Worm (Caenorhabditis elegans): ENCODE results near the gene pole-4.

DNA sequence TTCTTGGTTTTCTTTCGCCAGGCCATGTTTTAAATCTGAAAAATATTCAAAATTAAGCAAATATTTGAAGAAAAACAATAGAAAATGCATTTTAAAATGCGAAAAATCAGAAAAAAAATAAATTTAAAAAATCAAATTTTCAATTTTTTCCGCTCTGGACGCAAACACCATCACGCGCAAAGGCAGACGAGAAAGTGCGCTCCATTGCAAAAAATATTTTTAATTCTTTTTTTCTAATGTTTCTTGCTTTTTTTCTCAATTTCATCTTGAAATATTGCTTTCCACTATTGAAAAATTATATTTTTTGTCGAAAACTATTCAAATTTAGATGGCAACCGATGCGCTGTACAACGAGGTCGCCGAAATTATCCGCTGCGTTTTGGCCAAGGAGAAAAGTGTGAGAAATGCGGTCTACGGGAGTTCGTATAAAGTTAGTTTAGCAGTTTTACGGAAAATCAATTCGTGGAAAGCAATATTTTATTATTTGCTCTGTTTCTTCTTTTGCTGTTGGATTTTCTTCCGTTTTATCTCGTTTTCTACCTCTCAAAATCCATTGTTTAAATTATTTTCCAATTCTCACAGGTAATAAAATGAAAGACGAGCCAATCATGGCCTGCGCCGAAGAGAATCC is at the start of gene pole-4, which contains the start of the genes nsun-5 and metl-2:
- TF ChIP-seq him-1 (tag; optimal IDR thresholded peaks at IDR 0.05) (no peak), dao-5 (tag; optimal IDR thresholded peaks at IDR 0.05) (no peak), W03F9.2 (tag; optimal IDR thresholded peaks at IDR 0.05) (peak; percentile 35)

Measured in whole organism, L4/young adult.